Fruit fly (Drosophila melanogaster) whole organism, embryonic: ENCODE measurements around the gene CG12546.

Experiments used
- CG18476 ChIP-seq: fragments of 200-800 bp; sonication (Bioruptor generic); optimal IDR thresholded peaks from 2 replicates; lab custom pipeline; 2016; ENCODE audit warnings: missing biosample characterization, mild to moderate bottlenecking, missing genetic modification characterization
- CG8290 ChIP-seq, 3 experiments: fragments of 200-800 bp; sonication (Bioruptor generic); optimal IDR thresholded peaks; 2 replicates each; lab custom pipeline; 2016 to 2019; ENCODE audit warnings: missing biosample characterization in 3 of 3, missing genetic modification characterization in 3 of 3, mild to moderate bottlenecking in 2 of 3, moderate library complexity in 1 of 3
- Kr ChIP-seq: fragments of 200-800 bp; sonication (Bioruptor generic); optimal IDR thresholded peaks from 2 replicates; lab custom pipeline; 2017; ENCODE audit warnings: missing biosample characterization, mild to moderate bottlenecking, missing genetic modification characterization
- ase ChIP-seq: fragments of 200-800 bp; sonication (Bioruptor generic); IDR thresholded peaks from 3 replicates; pipeline ENCODE4 v1.3.6; 2022; ENCODE audit warnings: missing biosample characterization, missing genetic modification characterization
- chinmo ChIP-seq: fragments of 200-800 bp; sonication (Bioruptor generic); IDR thresholded peaks from 4 replicates; pipeline ENCODE4 v1.3.6; 2022; ENCODE audit warnings: missing biosample characterization, missing genetic modification characterization; ENCODE audit not compliant: partially characterized antibody
- hkb ChIP-seq, 2 experiments: fragments of 200-800 bp in 1 of 2; fragments of >200 bp in 1 of 2; sonication (Bioruptor generic) in 1 of 2; IDR thresholded peaks in 1 of 2; optimal IDR thresholded peaks in 1 of 2; 2 replicates each; pipeline versions ENCODE4 v1.3.6 to Lab custom; 2017 to 2022; ENCODE audit warnings: missing biosample characterization in 1 of 2, missing genetic modification characterization in 1 of 2
- pb ChIP-seq: fragments of 200-800 bp; sonication (Bioruptor generic); optimal IDR thresholded peaks from 3 replicates; lab custom pipeline; 2016; ENCODE audit warnings: missing biosample characterization, missing genetic modification characterization
- ranshi ChIP-seq: fragments of 200-800 bp; sonication (Bioruptor generic); IDR thresholded peaks from 2 replicates; pipeline ENCODE4 v1.3.6; 2022; ENCODE audit warnings: missing biosample characterization, missing genetic modification characterization

DNA sequence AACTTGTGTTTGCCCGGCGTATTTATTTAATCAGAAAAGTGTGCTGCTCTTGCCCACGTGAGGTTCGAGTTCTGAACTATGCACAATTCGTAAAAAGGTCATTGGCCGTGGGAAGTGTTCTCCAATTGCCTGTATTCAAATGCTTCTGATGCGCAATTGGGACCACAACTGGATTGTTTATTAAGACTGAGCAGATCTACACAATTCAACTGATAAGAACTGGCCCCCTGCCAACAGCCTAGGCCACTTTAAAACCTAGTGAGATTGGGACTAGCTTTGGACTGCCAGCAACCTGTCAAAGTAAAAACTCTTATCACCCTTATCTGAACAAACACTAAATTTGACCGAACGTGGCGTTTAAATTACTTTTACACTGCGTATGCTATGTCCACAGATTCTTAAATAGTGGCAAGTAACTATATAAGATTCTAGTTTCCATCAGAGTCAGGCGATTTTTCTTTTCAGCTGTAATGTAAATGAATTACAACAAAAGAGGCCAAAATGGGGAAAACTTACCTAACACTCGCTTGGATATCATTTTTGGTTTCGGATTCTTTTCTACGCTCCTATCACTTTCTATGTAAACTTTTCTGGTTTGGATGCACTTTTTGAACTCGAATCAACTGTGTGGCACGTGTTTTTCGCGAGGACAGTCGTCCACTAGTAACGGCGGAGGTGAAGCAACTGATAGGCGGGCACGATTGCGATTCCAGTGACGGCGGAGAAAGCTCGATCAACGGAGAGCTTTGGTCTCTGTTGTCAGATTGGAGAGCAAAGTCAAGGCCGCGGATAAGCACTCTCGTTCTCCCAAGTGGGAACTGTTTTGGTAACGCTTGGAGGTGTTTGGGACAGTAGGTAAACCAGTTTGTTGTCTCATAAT, 44.4 kb upstream of the CG12546 start, which contains the start of gene CG11241:
- no peak for TF ChIP-seq hkb (optimal IDR thresholded peaks at IDR 0.05; lab: Kevin White, UChicago)
- no peak for TF ChIP-seq hkb (GFP tag; IDR thresholded peaks at IDR 0.05; lab: Robert Waterston, UW)
- TF ChIP-seq ranshi = no peak
- TF ChIP-seq CG8290 (GFP tag; optimal IDR thresholded peaks at IDR 0.05; lab: Kevin White, UChicago) = no peak
- TF ChIP-seq CG8290 (tag; optimal IDR thresholded peaks at IDR 0.05; lab: Kevin White, UChicago) = peak in 1 of 2 experiments; percentile 1
- TF ChIP-seq ase (GFP tag; lab: Robert Waterston, UW) = no peak
- no peak for TF ChIP-seq CG18476
- no peak for TF ChIP-seq chinmo (GFP tag; lab: Robert Waterston, UW)
- TF ChIP-seq Kr (GFP tag; lab: Kevin White, UChicago) = no peak
- TF ChIP-seq pb (GFP tag; lab: Kevin White, UChicago) = no peak
